Fruit fly (Drosophila melanogaster) whole organism, embryonic: ENCODE results near the gene CG16813.

Source experiments
- Blimp-1 ChIP-seq: fragments of 200-800 bp; sonication (Bioruptor generic); optimal IDR thresholded peaks from 3 replicates; lab custom pipeline; 2018; ENCODE audit warnings: missing biosample characterization, missing genetic modification characterization, mild to moderate bottlenecking, moderate library complexity, missing genetic modification reagents
- CG11085 ChIP-seq: fragments of 200-800 bp; sonication (Bioruptor generic); IDR thresholded peaks from 2 replicates; pipeline ENCODE4 v1.3.6; 2022; ENCODE audit warnings: missing biosample characterization, missing genetic modification characterization
- CG11247 ChIP-seq: fragments of 200-800 bp; sonication (Bioruptor generic); IDR thresholded peaks from 2 replicates; pipeline ENCODE4 v1.3.6; 2022; ENCODE audit warnings: missing biosample characterization, missing genetic modification characterization
- CG12744 ChIP-seq: fragments of 200-800 bp; sonication (Bioruptor generic); optimal IDR thresholded peaks from 2 replicates; lab custom pipeline; 2016; ENCODE audit warnings: missing biosample characterization, missing genetic modification characterization
- CG9609 ChIP-seq: fragments of 200-800 bp; sonication (Bioruptor generic); optimal IDR thresholded peaks from 3 replicates; lab custom pipeline; 2016; ENCODE audit warnings: missing biosample characterization, missing genetic modification characterization
- HmgZ ChIP-seq: fragments of 200-800 bp; sonication (Bioruptor generic); optimal IDR thresholded peaks from 2 replicates; lab custom pipeline; 2018; ENCODE audit warnings: missing biosample characterization, mild to moderate bottlenecking, missing genetic modification characterization
- Sry-δ ChIP-seq: fragments of 200-800 bp; sonication (Bioruptor generic); optimal IDR thresholded peaks from 2 replicates; lab custom pipeline; 2016; ENCODE audit warnings: missing biosample characterization, missing genetic modification characterization
- Taf1 ChIP-seq: fragments of 200-800 bp; sonication (Bioruptor generic); IDR thresholded peaks from 2 replicates; pipeline ENCODE4 v1.3.6; 2022; ENCODE audit warnings: missing biosample characterization, missing genetic modification characterization
- ash1 ChIP-seq: fragments of 200-800 bp; sonication (Bioruptor generic); optimal IDR thresholded peaks from 2 replicates; lab custom pipeline; 2018; ENCODE audit warnings: missing biosample characterization, mild to moderate bottlenecking, missing genetic modification characterization

DNA sequence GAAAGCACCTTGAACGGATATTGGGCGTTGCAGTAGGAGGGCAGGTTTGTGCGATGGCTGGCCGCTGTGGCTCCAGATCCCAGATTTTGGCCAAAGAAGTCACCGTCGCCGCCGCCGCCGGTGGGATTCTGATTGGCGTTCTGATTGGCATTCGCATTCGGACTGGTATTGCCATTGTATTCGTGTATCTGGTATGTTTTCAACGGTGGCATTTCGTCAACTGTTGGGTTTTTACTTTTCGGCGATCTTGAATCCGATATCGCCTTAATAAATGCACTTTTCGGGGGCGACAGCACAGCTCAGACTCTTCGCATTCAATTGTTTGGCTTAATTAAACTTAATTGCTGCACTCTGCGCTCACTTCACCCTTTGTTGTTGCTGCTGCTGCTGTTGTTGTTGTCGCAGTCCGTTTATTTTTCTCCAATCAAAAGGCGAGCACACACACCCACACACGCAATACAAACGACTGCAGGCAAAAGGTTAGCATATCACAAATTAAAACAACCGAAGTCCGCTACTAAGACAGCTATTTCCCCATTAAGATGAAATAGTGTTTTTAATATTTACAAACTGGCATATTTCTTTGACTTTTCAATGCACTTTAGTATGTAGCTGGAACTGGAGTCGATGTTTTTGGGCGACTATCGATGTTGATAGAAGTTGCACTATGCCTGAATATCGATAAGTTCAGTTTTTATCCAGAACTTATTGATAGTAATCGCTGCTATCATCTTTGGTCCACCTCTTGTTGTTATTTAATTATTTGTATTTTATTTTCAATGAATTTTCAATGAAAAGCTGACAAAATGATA is 7.8 kb upstream of the CG16813 start, which contains the start of the genes CG9426 and mRF1:
- TF ChIP-seq CG9609 (GFP tag; lab: Kevin White, UChicago) (peak; percentile 7), ash1 (GFP tag; lab: Kevin White, UChicago) (no peak), Taf1 (no peak), CG11085 (GFP tag; lab: Robert Waterston, UW) (no peak), HmgZ (tag; lab: Kevin White, UChicago) (peak; percentile 37), CG12744 (GFP tag; lab: Kevin White, UChicago) (peak; percentile 14), Sry-δ (GFP tag; lab: Kevin White, UChicago) (peak; percentile 96), Blimp-1 (GFP tag; lab: Kevin White, UChicago) (no peak), CG11247 (GFP tag; lab: Robert Waterston, UW) (no peak)
